Worm (Caenorhabditis elegans): ENCODE measurements around the gene C36E6.2.

Gene C36E6.2

DNA sequence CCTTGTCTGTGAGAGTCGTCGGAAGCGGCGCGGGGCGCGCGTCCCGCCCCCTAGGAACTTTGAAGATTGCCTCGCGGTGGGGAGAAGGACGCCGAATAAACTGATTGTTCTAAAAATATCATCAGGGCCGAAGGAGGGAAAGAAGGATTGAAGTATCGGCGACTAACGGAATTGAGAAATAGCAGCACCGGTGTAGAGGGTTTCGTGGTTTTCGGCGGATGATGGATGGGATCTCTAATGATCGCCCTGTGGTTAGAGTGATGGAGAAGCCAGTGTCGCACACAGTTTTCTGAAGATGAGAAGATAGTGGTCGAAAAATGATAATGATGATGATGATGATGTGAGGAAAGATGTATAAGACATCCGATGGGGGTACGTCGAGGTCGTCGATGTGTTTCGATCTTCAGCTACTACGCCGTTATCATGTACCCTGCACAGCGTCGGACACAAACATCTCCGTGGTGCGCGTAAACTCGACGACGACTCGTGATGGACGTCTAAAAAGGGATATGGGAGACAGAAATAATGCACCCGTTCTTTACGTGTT is 29.9 kb upstream of the C36E6.2 start, which contains the start of gene osm-11 (continued):
- TF ChIP-seq elt-3 (tag; optimal IDR thresholded peaks at IDR 0.05) (peak in 5 of 6 experiments; percentile 21 to 65 (median 42)), nhr-84 (tag; optimal IDR thresholded peaks at IDR 0.05) (no peak)

ce11 chrX:17422593-17422992 is 28.9 kb upstream of the C36E6.2 start:
- TF ChIP-seq elt-3 (tag; optimal IDR thresholded peaks at IDR 0.05): peak in 2 of 6 experiments; percentile 17 to 32
- peak; percentile 49 for TF ChIP-seq nhr-71 (tag; optimal IDR thresholded peaks at IDR 0.05)
- peak; percentile 89 for TF ChIP-seq nhr-85 (tag)
- peak; percentile 62 for TF ChIP-seq lin-14 (GFP tag; optimal IDR thresholded peaks at IDR 0.05)
- TF ChIP-seq snu-23 (GFP tag; optimal IDR thresholded peaks at IDR 0.05): peak; percentile 40
- no peak for TF ChIP-seq lin-15B (tag; optimal IDR thresholded peaks at IDR 0.05)
- peak in 1 of 2 experiments; percentile 9 for TF ChIP-seq lin-35 (GFP tag; optimal IDR thresholded peaks at IDR 0.05)
- peak; percentile 42 for TF ChIP-seq nhr-20 (tag; optimal IDR thresholded peaks at IDR 0.05)
- TF ChIP-seq nhr-12 (tag; optimal IDR thresholded peaks at IDR 0.05): no peak

DNA sequence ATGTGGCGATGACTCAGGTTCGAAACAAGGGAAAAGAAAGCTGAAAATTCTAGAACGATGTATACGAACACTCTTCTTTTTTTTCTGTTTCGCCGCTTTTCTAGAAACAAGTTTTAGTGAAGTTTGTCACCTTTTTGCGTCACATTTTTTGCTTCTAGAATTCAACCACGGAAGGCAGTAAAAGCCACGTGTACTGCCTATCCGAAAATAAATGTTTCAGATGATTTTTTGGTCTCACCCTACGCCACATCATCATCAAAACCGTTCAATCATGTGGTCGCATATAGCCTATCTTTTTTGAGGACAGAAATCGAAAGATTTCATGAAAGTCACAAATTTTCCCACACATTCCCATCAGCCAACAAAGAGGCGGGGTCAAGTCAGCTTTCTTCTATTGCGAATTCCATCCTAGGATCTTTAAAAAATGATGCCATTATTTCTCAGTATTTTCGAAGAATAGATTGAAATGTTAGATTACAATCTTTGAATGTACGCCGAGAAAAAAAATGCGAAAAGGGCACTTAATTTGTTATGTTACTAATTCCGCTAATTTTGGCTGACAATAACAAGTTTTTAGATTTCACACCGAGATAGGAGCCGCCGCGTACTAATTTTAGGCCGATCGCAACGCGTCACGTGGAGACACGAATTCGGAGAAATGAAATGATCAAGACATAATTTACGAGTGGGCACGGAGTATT is 27.4 kb upstream of the C36E6.2 start:
- TF ChIP-seq nhr-85 (tag): peak; percentile 92
- peak; percentile 55 for TF ChIP-seq nhr-71 (tag; optimal IDR thresholded peaks at IDR 0.05)
- peak in 1 of 6 experiments; percentile 35 for TF ChIP-seq elt-3 (tag; optimal IDR thresholded peaks at IDR 0.05)
- peak; percentile 29 for TF ChIP-seq blmp-1 (tag; optimal IDR thresholded peaks at IDR 0.05)
- TF ChIP-seq lin-35 (GFP tag; optimal IDR thresholded peaks at IDR 0.05): peak in 1 of 2 experiments; percentile 37
- TF ChIP-seq nhr-20 (tag; optimal IDR thresholded peaks at IDR 0.05): peak; percentile 67
- no peak for TF ChIP-seq tbx-2 (tag; optimal IDR thresholded peaks at IDR 0.05)
- TF ChIP-seq grh-1 (GFP tag; IDR thresholded peaks at IDR 0.05): 0 out of 2 replicates have a peak, but pooled peaks have one; percentile 26
- TF ChIP-seq irx-1 (tag; optimal IDR thresholded peaks at IDR 0.05): peak; percentile 55
- TF ChIP-seq lin-14 (GFP tag; optimal IDR thresholded peaks at IDR 0.05): peak; percentile 46
- no peak for TF ChIP-seq unc-62 (GFP tag; optimal IDR thresholded peaks at IDR 0.05)
- TF ChIP-seq pqm-1 (tag; optimal IDR thresholded peaks at IDR 0.05): no peak
- no peak for TF ChIP-seq lin-15B (tag; optimal IDR thresholded peaks at IDR 0.05)
- TF ChIP-seq ces-1 (GFP tag; optimal IDR thresholded peaks at IDR 0.05): no peak
- no peak for TF ChIP-seq ztf-4 (tag; optimal IDR thresholded peaks at IDR 0.05)
- peak; percentile 6 for TF ChIP-seq rnt-1 (tag; optimal IDR thresholded peaks at IDR 0.05)
- peak; percentile 23 for TF ChIP-seq nhr-90 (tag; optimal IDR thresholded peaks at IDR 0.05; ENCODE audit: poor library complexity)
- peak in 1 of 2 experiments; percentile 2 for TF ChIP-seq lsy-2 (tag; optimal IDR thresholded peaks at IDR 0.05)
- no peak for TF ChIP-seq nhr-76 (tag; optimal IDR thresholded peaks at IDR 0.05)
- no peak for TF ChIP-seq efl-1 (optimal IDR thresholded peaks at IDR 0.05)
- peak in 1 of 2 experiments; percentile 91 for TF ChIP-seq efl-1 (GFP tag; optimal IDR thresholded peaks at IDR 0.05 in 1 of 2)
- TF ChIP-seq lir-3 (tag; optimal IDR thresholded peaks at IDR 0.05; ENCODE audit: poor library complexity): peak; percentile 1
- TF ChIP-seq lin-13 (GFP tag; optimal IDR thresholded peaks at IDR 0.05): peak; percentile 4
- no peak for TF ChIP-seq C04F5.9 (tag; optimal IDR thresholded peaks at IDR 0.05)
- TF ChIP-seq jun-1 (tag; optimal IDR thresholded peaks at IDR 0.05): no peak
- no peak for TF ChIP-seq nhr-84 (tag; optimal IDR thresholded peaks at IDR 0.05)
- TF ChIP-seq ceh-8 (GFP tag; optimal IDR thresholded peaks at IDR 0.05): no peak
- TF ChIP-seq mdl-1 (tag; optimal IDR thresholded peaks at IDR 0.05): peak in 1 of 2 experiments; percentile 67
- TF ChIP-seq snu-23 (GFP tag; optimal IDR thresholded peaks at IDR 0.05): peak; percentile 13

DNA sequence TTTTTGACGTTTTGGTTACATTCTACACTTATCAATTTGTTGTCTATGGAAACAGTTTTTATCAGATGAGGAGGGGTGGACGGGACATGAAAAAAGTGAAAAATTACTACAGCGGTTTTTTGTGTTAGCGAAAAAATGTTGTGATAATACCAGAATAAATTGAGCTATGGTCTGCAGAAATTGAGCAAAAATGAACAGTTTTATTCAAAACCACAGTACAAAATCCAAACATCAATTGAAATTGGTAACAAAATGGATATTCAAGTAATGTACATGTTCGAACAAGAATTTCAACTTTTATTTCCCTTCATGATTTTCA is 26.9 kb upstream of the C36E6.2 start:
- TF ChIP-seq Y116A8C.19 (tag; optimal IDR thresholded peaks at IDR 0.05; ENCODE audit: borderline replicate concordance): no peak

ce11 chrX:17426712-17427111 is 24.8 kb upstream of the C36E6.2 start:
- TF ChIP-seq nhr-85 (tag): peak; percentile 94
- peak; percentile 9; the same call in 1 of the 2 replicates for TF ChIP-seq nhr-19 (GFP tag; conservative IDR thresholded peaks at IDR 0.05)
- TF ChIP-seq skn-1 (tag; optimal IDR thresholded peaks at IDR 0.05): no peak
- TF ChIP-seq unc-86 (tag; optimal IDR thresholded peaks at IDR 0.05): no peak
- TF ChIP-seq nhr-90 (tag; optimal IDR thresholded peaks at IDR 0.05; ENCODE audit: poor library complexity): peak; percentile 14
- no peak for TF ChIP-seq aly-2 (tag; optimal IDR thresholded peaks at IDR 0.05)
- peak; percentile 80 for TF ChIP-seq nhr-20 (tag; optimal IDR thresholded peaks at IDR 0.05)
- TF ChIP-seq ztf-4 (tag; optimal IDR thresholded peaks at IDR 0.05): no peak
- TF ChIP-seq pqm-1 (tag; optimal IDR thresholded peaks at IDR 0.05): no peak
- no peak for TF ChIP-seq ztf-11 (tag; optimal IDR thresholded peaks at IDR 0.05)
- no peak for TF ChIP-seq rnt-1 (tag; optimal IDR thresholded peaks at IDR 0.05)
- peak; percentile 18 for TF ChIP-seq snu-23 (GFP tag; optimal IDR thresholded peaks at IDR 0.05)
- peak; percentile 22 for TF ChIP-seq lin-14 (GFP tag; optimal IDR thresholded peaks at IDR 0.05)
- no peak for TF ChIP-seq nhr-77 (tag; optimal IDR thresholded peaks at IDR 0.05)
- no peak for TF ChIP-seq ceh-90 (tag; optimal IDR thresholded peaks at IDR 0.05)
- no peak for TF ChIP-seq swsn-7 (tag; optimal IDR thresholded peaks at IDR 0.05)
- no peak for TF ChIP-seq sup-37 (GFP tag; optimal IDR thresholded peaks at IDR 0.05)
- no peak for TF ChIP-seq unc-98 (GFP tag; IDR thresholded peaks at IDR 0.05)
- no peak for TF ChIP-seq irx-1 (tag; optimal IDR thresholded peaks at IDR 0.05)
- TF ChIP-seq hlh-4 (tag; optimal IDR thresholded peaks at IDR 0.05): no peak

All from whole organism, L1 larva.